Fruit fly (Drosophila melanogaster) S2 (cell line): ENCODE data around the gene CG14915.

Source experiments
- CG8478 ChIP-seq: fragments of >200 bp; optimal IDR thresholded peaks from 2 replicates; lab custom pipeline; 2018
- CTCF ChIP-seq, 2 experiments: fragments of >200 bp; optimal IDR thresholded peaks; 2 replicates each; lab custom pipeline; 2018

- TF ChIP-seq CG8478 (lab: Kevin White, UChicago): no peak
- TF ChIP-seq CTCF (optimal IDR thresholded peaks at IDR 0.05; lab: Kevin White, UChicago): no peak
Measured at dm6 chr2L:11072880-11073279, 2.1 kb downstream of the CG14915 start.
